Fruit fly (Drosophila melanogaster) whole organism, prepupa: ENCODE results near the gene CG14325.

Source experiments
- CG11902 ChIP-seq: fragments of 200-800 bp; sonication (Bioruptor generic); optimal IDR thresholded peaks from 3 replicates; lab custom pipeline; 2016; ENCODE audit warnings: missing biosample characterization, missing genetic modification characterization
- CG16779 ChIP-seq: fragments of 200-800 bp; sonication (Bioruptor generic); optimal IDR thresholded peaks from 3 replicates; lab custom pipeline; 2017; ENCODE audit warnings: missing biosample characterization, mild to moderate bottlenecking, missing genetic modification characterization
- CG6792 ChIP-seq: fragments of 200-800 bp; sonication (Bioruptor generic); optimal IDR thresholded peaks from 3 replicates; lab custom pipeline; 2016; ENCODE audit warnings: missing biosample characterization, missing genetic modification characterization
- CG6808 ChIP-seq: fragments of 200-800 bp; sonication (Bioruptor generic); optimal IDR thresholded peaks from 3 replicates; lab custom pipeline; 2017; ENCODE audit warnings: missing biosample characterization, missing genetic modification characterization, mild to moderate bottlenecking, moderate library complexity, missing genetic modification reagents
- Eip93F ChIP-seq: fragments of 200-800 bp; sonication (Bioruptor generic); optimal IDR thresholded peaks from 2 replicates; lab custom pipeline; 2016; ENCODE audit warnings: missing biosample characterization, mild to moderate bottlenecking, missing genetic modification characterization
- Ets21C ChIP-seq: fragments of 200-800 bp; sonication (Bioruptor generic); optimal IDR thresholded peaks from 3 replicates; lab custom pipeline; 2016; ENCODE audit warnings: missing biosample characterization, missing genetic modification characterization
- Gug ChIP-seq: fragments of 200-800 bp; sonication (Bioruptor generic); IDR thresholded peaks from 2 replicates; pipeline ENCODE4 v1.3.6; 2022; ENCODE audit warnings: missing biosample characterization, missing genetic modification characterization
- Hr38 ChIP-seq: sonication (Bioruptor generic); optimal IDR thresholded peaks from 2 replicates; lab custom pipeline; 2016; ENCODE audit warnings: missing biosample characterization, missing genetic modification characterization
- Met ChIP-seq: fragments of 200-800 bp; sonication (Bioruptor generic); optimal IDR thresholded peaks from 3 replicates; lab custom pipeline; 2016; ENCODE audit warnings: missing biosample characterization, missing genetic modification characterization
- OdsH ChIP-seq: fragments of 200-800 bp; sonication (Bioruptor generic); optimal IDR thresholded peaks from 3 replicates; lab custom pipeline; 2016; ENCODE audit warnings: missing biosample characterization, missing genetic modification characterization
- cyc ChIP-seq: fragments of 200-800 bp; sonication (Bioruptor generic); optimal IDR thresholded peaks from 3 replicates; lab custom pipeline; 2016; ENCODE audit warnings: missing biosample characterization, missing genetic modification characterization
- dac ChIP-seq: fragments of 200-800 bp; sonication (Bioruptor generic); optimal IDR thresholded peaks from 2 replicates; lab custom pipeline; 2017; ENCODE audit warnings: missing biosample characterization, mild to moderate bottlenecking, missing genetic modification characterization
- fkh ChIP-seq: fragments of 200-800 bp; sonication (Bioruptor generic); optimal IDR thresholded peaks from 3 replicates; lab custom pipeline; 2017; ENCODE audit warnings: missing biosample characterization, mild to moderate bottlenecking, missing genetic modification characterization, moderate library complexity
- svp ChIP-seq: fragments of 200-800 bp; sonication (Bioruptor generic); peaks from one replicate; lab custom pipeline; 2016; ENCODE audit warnings: missing biosample characterization, missing genetic modification characterization

DNA sequence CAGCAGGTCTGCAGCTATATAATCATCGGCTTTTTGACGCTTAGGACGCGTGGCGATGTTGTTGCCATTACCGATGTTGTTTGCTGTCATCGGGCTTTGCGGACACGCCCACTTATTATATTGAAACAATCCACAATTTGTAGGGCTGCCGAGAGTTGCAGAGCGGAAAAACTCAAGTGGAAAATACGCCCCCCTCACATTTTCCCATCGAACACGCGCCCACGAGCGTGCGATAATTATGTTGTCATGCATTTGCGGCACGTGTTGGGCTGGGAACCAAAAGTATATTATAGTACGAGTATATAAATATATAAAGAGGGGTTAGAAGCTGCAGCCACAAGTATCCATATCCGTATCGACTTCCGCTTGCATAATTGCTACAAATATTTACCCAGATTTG lies 38.1 kb upstream of the CG14325 start:
- no peak for TF ChIP-seq svp (GFP tag; lab: Kevin White, UChicago)
- TF ChIP-seq Met: no peak
- TF ChIP-seq CG16779 (tag; lab: Kevin White, UChicago): no peak
- TF ChIP-seq Hr38: no peak
- no peak for TF ChIP-seq OdsH (GFP tag; lab: Kevin White, UChicago)
- TF ChIP-seq dac: no peak
- no peak for TF ChIP-seq CG6792 (GFP tag; lab: Kevin White, UChicago)
- no peak for TF ChIP-seq Gug (GFP tag; lab: Robert Waterston, UW)
- no peak for TF ChIP-seq CG11902 (GFP tag; lab: Kevin White, UChicago)
- no peak for TF ChIP-seq Eip93F (GFP tag; lab: Kevin White, UChicago)
- no peak for TF ChIP-seq cyc (GFP tag; lab: Kevin White, UChicago)
- TF ChIP-seq Ets21C (GFP tag; lab: Kevin White, UChicago): no peak
- no peak for TF ChIP-seq CG6808 (GFP tag; lab: Kevin White, UChicago)
- TF ChIP-seq fkh (GFP tag; lab: Kevin White, UChicago): no peak
